Worm (Caenorhabditis elegans): ENCODE data around the gene Y51A2D.18.

DNA sequence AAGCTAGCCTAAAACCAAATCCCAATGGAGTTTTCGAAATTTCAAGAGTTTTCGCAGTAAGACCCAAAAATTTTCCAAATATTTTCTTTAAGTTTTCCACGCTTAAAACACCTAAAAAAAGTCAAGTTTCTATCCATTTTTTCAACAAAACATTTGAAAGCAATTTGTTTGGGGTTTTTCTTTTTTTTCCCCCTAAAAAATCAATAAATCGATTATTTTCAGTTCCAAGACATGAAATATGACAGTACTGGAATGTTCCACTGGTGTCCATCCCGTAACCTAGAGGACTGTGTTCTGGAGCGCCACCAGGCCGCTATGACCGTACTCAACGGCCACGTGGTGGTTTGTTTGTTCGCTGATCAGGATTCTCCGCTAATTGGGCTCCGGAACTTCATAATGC lies 17.6 kb upstream of the Y51A2D.18 start:
- TF ChIP-seq snpc-4 (tag; optimal IDR thresholded peaks at IDR 0.05) (no peak), nhr-77 (tag; optimal IDR thresholded peaks at IDR 0.05) (no peak), C34F6.9 (tag; optimal IDR thresholded peaks at IDR 0.05) (no peak), ceh-82 (tag; optimal IDR thresholded peaks at IDR 0.05) (no peak), fos-1 (tag; optimal IDR thresholded peaks at IDR 0.05) (no peak), elt-1 (tag; optimal IDR thresholded peaks at IDR 0.05) (no peak), alr-1 (tag; optimal IDR thresholded peaks at IDR 0.05) (no peak), lsy-2 (tag; optimal IDR thresholded peaks at IDR 0.05) (no peak)

Data from whole organism, L2 larva.